Worm (Caenorhabditis elegans): ENCODE data around the gene str-205.

str-205 gene

DNA sequence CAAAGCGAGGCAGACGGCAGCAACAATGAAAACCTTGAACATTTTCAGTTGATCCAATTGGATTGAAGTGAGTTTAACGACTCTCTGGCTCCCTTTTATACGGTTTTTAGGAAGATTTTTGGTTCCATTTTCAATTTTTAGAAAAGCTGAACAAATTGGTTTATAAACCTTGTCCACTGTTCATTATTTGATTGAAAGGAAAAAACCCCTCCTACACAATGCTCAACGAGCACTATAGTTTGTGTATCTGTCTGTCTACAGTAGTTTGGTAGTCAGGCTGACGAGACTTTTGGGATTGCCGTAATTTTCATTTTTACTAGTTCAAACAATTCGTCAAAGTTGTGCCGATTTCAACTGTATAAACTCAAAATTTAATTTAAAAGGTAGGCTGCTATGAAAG is 50.5 kb downstream of the str-205 start, which contains the start of gene T19H12.15:
TSS of gene T19H12.15 (minus strand) at position 101 of the 400 bp plus-strand sequence.
- TF ChIP-seq efl-1 (optimal IDR thresholded peaks at IDR 0.05) (no peak), efl-1 (GFP tag; optimal IDR thresholded peaks at IDR 0.05 in 1 of 2) (no peak), nhr-20 (tag; optimal IDR thresholded peaks at IDR 0.05) (no peak), alr-1 (tag; optimal IDR thresholded peaks at IDR 0.05; ENCODE audit: borderline replicate concordance) (no peak), unc-98 (GFP tag; IDR thresholded peaks at IDR 0.05) (no peak), tbx-2 (tag; optimal IDR thresholded peaks at IDR 0.05) (no peak), lin-35 (GFP tag; optimal IDR thresholded peaks at IDR 0.05) (no peak), lin-14 (GFP tag; optimal IDR thresholded peaks at IDR 0.05) (no peak), mep-1 (tag; optimal IDR thresholded peaks at IDR 0.05) (no peak), nhr-12 (tag; optimal IDR thresholded peaks at IDR 0.05) (no peak), Y116A8C.19 (tag; optimal IDR thresholded peaks at IDR 0.05; ENCODE audit: borderline replicate concordance) (no peak), ets-5 (GFP tag; IDR thresholded peaks at IDR 0.05) (no peak), pag-3 (tag; optimal IDR thresholded peaks at IDR 0.05; ENCODE audit: borderline replicate concordance, insufficient read depth) (no peak), ceh-63 (GFP tag; optimal IDR thresholded peaks at IDR 0.05) (no peak), lir-3 (tag; optimal IDR thresholded peaks at IDR 0.05; ENCODE audit: poor library complexity) (no peak), elt-3 (tag; optimal IDR thresholded peaks at IDR 0.05) (no peak), skn-1 (tag; optimal IDR thresholded peaks at IDR 0.05) (no peak), blmp-1 (tag; optimal IDR thresholded peaks at IDR 0.05) (no peak), mef-2 (tag; optimal IDR thresholded peaks at IDR 0.05) (no peak), ceh-88 (GFP tag; IDR thresholded peaks at IDR 0.05) (no peak)

All from whole organism, L1 larva.